Worm (Caenorhabditis elegans) whole organism, mixed stage, embryonic: ENCODE measurements around the gene famh-136.

Source experiments
- M03D4.4 ChIP-seq: sonication (generic microtip); optimal IDR thresholded peaks from 2 replicates; lab custom pipeline; 2017; ENCODE audit warnings: mild to moderate bottlenecking, missing genetic modification characterization, missing compliant biosample characterization
- bed-3 ChIP-seq: fragments of 200-800 bp; sonication (Bioruptor generic); optimal IDR thresholded peaks from 3 replicates; lab custom pipeline; 2018; ENCODE audit warnings: mild to moderate bottlenecking, missing genetic modification characterization, moderate library complexity, missing compliant biosample characterization
- blmp-1 ChIP-seq: fragments of 150-350 bp; optimal IDR thresholded peaks from 2 replicates; lab custom pipeline; 2014; ENCODE audit warnings: missing biosample characterization, missing genetic modification characterization
- ceh-39 ChIP-seq: fragments of 150-350 bp; optimal IDR thresholded peaks from 2 replicates; lab custom pipeline; 2014; ENCODE audit warnings: missing biosample characterization, missing genetic modification characterization
- ceh-43 ChIP-seq: fragments of 200-800 bp; sonication (Bioruptor generic); optimal IDR thresholded peaks from 2 replicates; lab custom pipeline; 2018; ENCODE audit warnings: mild to moderate bottlenecking, missing genetic modification characterization, moderate library complexity, missing compliant biosample characterization
- ceh-83 ChIP-seq: fragments of 200-800 bp; sonication (Bioruptor generic); optimal IDR thresholded peaks from 2 replicates; lab custom pipeline; 2018; ENCODE audit warnings: mild to moderate bottlenecking, missing genetic modification characterization, missing compliant biosample characterization
- ces-1 ChIP-seq: fragments of 150-350 bp; optimal IDR thresholded peaks from 2 replicates; lab custom pipeline; 2014; ENCODE audit warnings: missing biosample characterization, missing genetic modification reagents, missing genetic modification characterization
- cnd-1 ChIP-seq: fragments of 200-800 bp; sonication (Bioruptor generic); optimal IDR thresholded peaks from 2 replicates; lab custom pipeline; 2018; ENCODE audit warnings: mild to moderate bottlenecking, missing genetic modification characterization, missing compliant biosample characterization
- drap-1 ChIP-seq: fragments of 200-800 bp; sonication (Bioruptor generic); optimal IDR thresholded peaks from 3 replicates; lab custom pipeline; 2018; ENCODE audit warnings: mild to moderate bottlenecking, missing genetic modification characterization, missing compliant biosample characterization
- elt-3 ChIP-seq: fragments of 150-350 bp; optimal IDR thresholded peaks from 2 replicates; lab custom pipeline; 2014; ENCODE audit warnings: missing biosample characterization, missing genetic modification characterization
- flh-1 ChIP-seq: fragments of 200-800 bp; sonication (Bioruptor generic); optimal IDR thresholded peaks from 2 replicates; lab custom pipeline; 2018; ENCODE audit warnings: mild to moderate bottlenecking, missing genetic modification characterization, moderate library complexity, missing compliant biosample characterization
- ham-2 ChIP-seq: fragments of 200-800 bp; sonication (Bioruptor generic); optimal IDR thresholded peaks from 2 replicates; lab custom pipeline; 2018; ENCODE audit warnings: mild to moderate bottlenecking, missing genetic modification characterization, missing compliant biosample characterization
- hlh-1 ChIP-seq: fragments of 150-350 bp; optimal IDR thresholded peaks from 2 replicates; lab custom pipeline; 2014; ENCODE audit warnings: missing biosample characterization, missing genetic modification reagents, missing genetic modification characterization
- lin-13 ChIP-seq: fragments of 150-350 bp; optimal IDR thresholded peaks from 2 replicates; lab custom pipeline; 2014; ENCODE audit warnings: missing biosample characterization, missing genetic modification characterization
- lin-32 ChIP-seq: fragments of 200-800 bp; sonication (Bioruptor generic); optimal IDR thresholded peaks from 2 replicates; lab custom pipeline; 2018; ENCODE audit warnings: mild to moderate bottlenecking, missing genetic modification characterization, missing compliant biosample characterization
- lsy-2 ChIP-seq: fragments of 150-350 bp; optimal IDR thresholded peaks from 2 replicates; lab custom pipeline; 2014; ENCODE audit warnings: missing biosample characterization, missing genetic modification characterization
- mab-5 ChIP-seq: fragments of 150-350 bp; optimal IDR thresholded peaks from 2 replicates; lab custom pipeline; 2014; ENCODE audit warnings: missing biosample characterization, missing genetic modification characterization
- mls-2 ChIP-seq: sonication (generic microtip); optimal IDR thresholded peaks from 2 replicates; lab custom pipeline; 2016; ENCODE audit warnings: mild to moderate bottlenecking, missing genetic modification characterization, moderate library complexity, missing compliant biosample characterization
- nhr-12 ChIP-seq: fragments of 150-350 bp; optimal IDR thresholded peaks from 2 replicates; lab custom pipeline; 2014; ENCODE audit warnings: missing biosample characterization, missing genetic modification characterization
- nhr-2 ChIP-seq: fragments of 150-350 bp; optimal IDR thresholded peaks from 2 replicates; lab custom pipeline; 2014; ENCODE audit warnings: missing biosample characterization, missing genetic modification characterization
- nhr-237 ChIP-seq: fragments of 150-350 bp; optimal IDR thresholded peaks from 2 replicates; lab custom pipeline; 2014; ENCODE audit warnings: missing biosample characterization, missing genetic modification characterization
- nhr-76 ChIP-seq: sonication (generic microtip); optimal IDR thresholded peaks from 2 replicates; lab custom pipeline; 2017; ENCODE audit warnings: missing biosample characterization, missing genetic modification characterization
- pha-4 ChIP-seq: fragments of 150-350 bp; optimal IDR thresholded peaks from 2 replicates; lab custom pipeline; 2018; ENCODE audit warnings: missing biosample characterization, missing genetic modification reagents, missing genetic modification characterization
- sem-2 ChIP-seq: fragments of 200-800 bp; sonication (Bioruptor generic); optimal IDR thresholded peaks from 2 replicates; lab custom pipeline; 2018; ENCODE audit warnings: mild to moderate bottlenecking, missing genetic modification characterization, missing compliant biosample characterization
- sptf-1 ChIP-seq: sonication (generic microtip); optimal IDR thresholded peaks from 2 replicates; lab custom pipeline; 2017; ENCODE audit warnings: mild to moderate bottlenecking, missing genetic modification characterization, moderate library complexity, missing compliant biosample characterization
- tbx-8 ChIP-seq: fragments of 200-800 bp; sonication (Bioruptor generic); optimal IDR thresholded peaks from 2 replicates; lab custom pipeline; 2018; ENCODE audit warnings: mild to moderate bottlenecking, missing genetic modification characterization, moderate library complexity, missing compliant biosample characterization
- unc-120 ChIP-seq: sonication (generic microtip); optimal IDR thresholded peaks from 2 replicates; lab custom pipeline; 2017; ENCODE audit warnings: missing genetic modification characterization, missing compliant biosample characterization; ENCODE audit not compliant: poor library complexity, severe bottlenecking
- unc-39 ChIP-seq: fragments of 150-350 bp; optimal IDR thresholded peaks from 2 replicates; lab custom pipeline; 2014; ENCODE audit warnings: missing biosample characterization, missing genetic modification characterization
- unc-62 ChIP-seq: fragments of 150-350 bp; optimal IDR thresholded peaks from 2 replicates; lab custom pipeline; 2014; ENCODE audit warnings: missing biosample characterization, missing genetic modification reagents, missing genetic modification characterization
- zip-8 ChIP-seq: fragments of 150-350 bp; optimal IDR thresholded peaks from 2 replicates; lab custom pipeline; 2014; ENCODE audit warnings: missing biosample characterization, missing genetic modification characterization
- ztf-11 ChIP-seq: fragments of 150-350 bp; optimal IDR thresholded peaks from 2 replicates; lab custom pipeline; 2014; ENCODE audit warnings: missing biosample characterization, missing genetic modification characterization

Gene famh-136

ce11 chrIII:8849507-8849906, 38.0 kb upstream of the famh-136 start, which contains the start of gene F44E2.8:
F44E2.8 (minus strand) TSS chrIII:8849877.
- TF ChIP-seq M03D4.4 (tag; lab: Kevin White, UChicago) (no peak), drap-1 (GFP tag; lab: Kevin White, UChicago) (no peak), pha-4 (tag; lab: Kevin White, UChicago) (no peak), sem-2 (GFP tag; lab: Kevin White, UChicago) (no peak), ceh-43 (no peak), tbx-8 (GFP tag; lab: Kevin White, UChicago) (no peak), unc-39 (no peak), sptf-1 (tag; lab: Kevin White, UChicago) (no peak), lin-32 (GFP tag; lab: Kevin White, UChicago) (no peak), mab-5 (tag; lab: Kevin White, UChicago) (no peak), nhr-2 (no peak)

ce11 chrIII:8850482-8851047, 37.0 kb upstream of the famh-136 start, which contains the start of gene F44E2.9:
F44E2.9 (minus strand) TSS chrIII:8850532.
- TF ChIP-seq tbx-8 (GFP tag; lab: Kevin White, UChicago) = no peak
- no peak for TF ChIP-seq sem-2 (GFP tag; lab: Kevin White, UChicago)
- peak; percentile 41 for TF ChIP-seq sptf-1 (tag; lab: Kevin White, UChicago)
- no peak for TF ChIP-seq ceh-83
- TF ChIP-seq zip-8 = no peak
- no peak for TF ChIP-seq pha-4 (tag; lab: Kevin White, UChicago)
- TF ChIP-seq nhr-2 = no peak
- TF ChIP-seq lin-13 (tag; lab: Kevin White, UChicago) = no peak
- no peak for TF ChIP-seq lsy-2 (tag; lab: Kevin White, UChicago)
- TF ChIP-seq ztf-11 (tag; lab: Kevin White, UChicago) = no peak
- TF ChIP-seq hlh-1 = peak; percentile 5
- TF ChIP-seq nhr-12 = no peak
- TF ChIP-seq ceh-39 (tag; lab: Kevin White, UChicago) = no peak
- TF ChIP-seq unc-120 (tag; lab: Kevin White, UChicago) = no peak
- TF ChIP-seq, all 35 proteins: peak for 2

- TF ChIP-seq zip-8 = peak; percentile 91
- TF ChIP-seq, all 35 proteins: peak for 1; not testable (repeated sequence) for 34
Observed at ce11 chrIII:8851057-8851456, 36.5 kb upstream of the famh-136 start.

ce11 chrIII:8851961-8852360, 35.6 kb upstream of the famh-136 start, which contains the start of gene plg-1:
plg-1 (plus strand) TSS chrIII:8852261.
- TF ChIP-seq nhr-237 (tag; lab: Kevin White, UChicago) = no peak
- TF ChIP-seq flh-1 (GFP tag; lab: Kevin White, UChicago) = no peak
- no peak for TF ChIP-seq ceh-83
- TF ChIP-seq, all 35 proteins: peak for 0

- TF ChIP-seq ceh-83 = no peak
- no peak for TF ChIP-seq nhr-237 (tag; lab: Kevin White, UChicago)
- no peak for TF ChIP-seq blmp-1 (tag; lab: Kevin White, UChicago)
- TF ChIP-seq hlh-1 = no peak
Observed at ce11 chrIII:8858482-8858881, 29.1 kb upstream of the famh-136 start.

ce11 chrIII:8865294-8865766, 22.2 kb upstream of the famh-136 start:
- TF ChIP-seq lin-13 (tag; lab: Kevin White, UChicago) = peak; percentile 39
- TF ChIP-seq drap-1 (GFP tag; lab: Kevin White, UChicago) = peak; percentile 74
- TF ChIP-seq bed-3 (GFP tag; lab: Kevin White, UChicago) = no peak
- peak; percentile 38 for TF ChIP-seq cnd-1 (tag; lab: Kevin White, UChicago)
- peak; percentile 60 for TF ChIP-seq unc-62 (GFP tag; lab: Kevin White, UChicago)
- no peak for TF ChIP-seq nhr-2
- TF ChIP-seq M03D4.4 (tag; lab: Kevin White, UChicago) = peak; percentile 60
- no peak for TF ChIP-seq zip-8
- TF ChIP-seq nhr-76 (tag; lab: Kevin White, UChicago) = no peak
- TF ChIP-seq ham-2 (GFP tag; lab: Kevin White, UChicago) = peak; percentile 50
- TF ChIP-seq mls-2 (tag; lab: Kevin White, UChicago) = peak; percentile 17
- no peak for TF ChIP-seq elt-3 (tag; lab: Kevin White, UChicago)
- TF ChIP-seq unc-120 (tag; lab: Kevin White, UChicago) = peak; percentile 84
- TF ChIP-seq ceh-83 = no peak
- TF ChIP-seq sptf-1 (tag; lab: Kevin White, UChicago) = peak; percentile 57
- peak; percentile 70 for TF ChIP-seq hlh-1
- no peak for TF ChIP-seq tbx-8 (GFP tag; lab: Kevin White, UChicago)
- no peak for TF ChIP-seq ces-1
- TF ChIP-seq pha-4 (tag; lab: Kevin White, UChicago) = peak; percentile 8
- no peak for TF ChIP-seq blmp-1 (tag; lab: Kevin White, UChicago)
